Worm (Caenorhabditis elegans) whole organism, L2 larva: ENCODE measurements around the gene F21A3.2.

Experiments
- egl-27 ChIP-seq: sonication (generic microtip); optimal IDR thresholded peaks from 3 replicates; lab custom pipeline; 2017; ENCODE audit warnings: missing biosample characterization, missing genetic modification reagents, missing genetic modification characterization
- elt-3 ChIP-seq: sonication (generic microtip); optimal IDR thresholded peaks from 2 replicates; lab custom pipeline; 2017; ENCODE audit warnings: missing biosample characterization, missing genetic modification characterization
- mdl-1 ChIP-seq, 2 experiments: fragments of 150-350 bp in 1 of 2; sonication (generic microtip) in 1 of 2; optimal IDR thresholded peaks; 2 replicates each; lab custom pipeline; 2017; ENCODE audit warnings: missing biosample characterization in 2 of 2, missing genetic modification characterization in 2 of 2
- nhr-11 ChIP-seq: fragments of 150-350 bp; optimal IDR thresholded peaks from 2 replicates; lab custom pipeline; 2014; ENCODE audit warnings: missing biosample characterization, missing genetic modification characterization
- nhr-77 ChIP-seq: fragments of 150-350 bp; optimal IDR thresholded peaks from 2 replicates; lab custom pipeline; 2014; ENCODE audit warnings: missing biosample characterization, missing genetic modification characterization
- sem-4 ChIP-seq: fragments of 150-350 bp; optimal IDR thresholded peaks from 2 replicates; lab custom pipeline; 2014; ENCODE audit warnings: missing biosample characterization, missing genetic modification reagents, missing genetic modification characterization
- snpc-4 ChIP-seq: fragments of 150-350 bp; optimal IDR thresholded peaks from 2 replicates; lab custom pipeline; 2014; ENCODE audit warnings: missing biosample characterization, missing genetic modification characterization
- unc-39 ChIP-seq: fragments of 150-350 bp; optimal IDR thresholded peaks from 2 replicates; lab custom pipeline; 2014; ENCODE audit warnings: missing biosample characterization, missing genetic modification characterization
- unc-62 ChIP-seq: fragments of 150-350 bp; optimal IDR thresholded peaks from 2 replicates; lab custom pipeline; 2014; ENCODE audit warnings: missing biosample characterization, missing genetic modification reagents, missing genetic modification characterization

DNA sequence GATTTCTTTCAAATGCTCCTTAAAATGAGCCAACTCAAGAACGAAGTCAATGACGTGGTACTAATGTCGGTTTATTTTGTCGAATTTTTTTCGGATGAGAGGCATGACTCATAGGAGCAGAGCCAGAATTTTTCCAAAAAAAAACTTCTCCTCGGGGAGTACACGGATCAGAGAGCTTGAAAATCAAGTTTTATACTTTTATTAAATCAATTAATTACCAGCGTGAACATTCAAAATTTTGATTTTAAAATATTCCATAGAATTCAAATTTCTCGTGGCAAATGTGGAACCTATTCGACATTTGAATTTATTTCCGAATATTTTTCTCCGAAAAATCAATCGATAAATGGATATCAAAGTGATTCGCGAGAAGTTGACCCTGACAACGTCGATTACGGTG lies 2.6 kb upstream of the F21A3.2 start, which contains the start of gene F21A3.4:
- TF ChIP-seq nhr-77 (tag; lab: Kevin White, UChicago) (no peak), sem-4 (tag; lab: Kevin White, UChicago) (no peak), unc-62 (no peak), egl-27 (tag; lab: Kevin White, UChicago) (no peak), elt-3 (tag; lab: Kevin White, UChicago) (no peak), mdl-1 (tag; optimal IDR thresholded peaks at IDR 0.05; lab: Kevin White, UChicago) (no peak), nhr-11 (tag; lab: Kevin White, UChicago) (no peak), snpc-4 (tag; lab: Kevin White, UChicago) (no peak), unc-39 (tag; lab: Kevin White, UChicago) (no peak)
